Fruit fly (Drosophila melanogaster) whole organism, embryonic: Measurements from ENCODE around the gene CG13876.
A peak's percentile ranks its signal among the peaks of the same experiment; 100 is the strongest.

Experiments used
- Asciz ChIP-seq: fragments of 200-800 bp; sonication (Bioruptor generic); optimal IDR thresholded peaks from 2 replicates; lab custom pipeline; 2017; ENCODE audit warnings: missing biosample characterization, mild to moderate bottlenecking, missing genetic modification characterization, missing genetic modification reagents
- Atf-2 ChIP-seq: fragments of 200-800 bp; sonication (Bioruptor generic); optimal IDR thresholded peaks from 2 replicates; lab custom pipeline; 2016; ENCODE audit warnings: missing biosample characterization, missing genetic modification characterization
- Atf3 ChIP-seq: fragments of 200-800 bp; sonication (Bioruptor generic); optimal IDR thresholded peaks from 3 replicates; lab custom pipeline; 2016; ENCODE audit warnings: missing biosample characterization, missing genetic modification characterization
- BEAF-32 ChIP-seq: fragments of 200-800 bp; sonication (Bioruptor generic); optimal IDR thresholded peaks from 3 replicates; lab custom pipeline; 2017; ENCODE audit warnings: missing biosample characterization, missing genetic modification characterization, mild to moderate bottlenecking, moderate library complexity, missing genetic modification reagents
- Blimp-1 ChIP-seq: fragments of 200-800 bp; sonication (Bioruptor generic); optimal IDR thresholded peaks from 3 replicates; lab custom pipeline; 2018; ENCODE audit warnings: missing biosample characterization, missing genetic modification characterization, mild to moderate bottlenecking, moderate library complexity, missing genetic modification reagents
- BtbVII ChIP-seq: fragments of 200-800 bp; sonication (Bioruptor generic); optimal IDR thresholded peaks from 3 replicates; lab custom pipeline; 2017; ENCODE audit warnings: missing biosample characterization, mild to moderate bottlenecking, missing genetic modification characterization
- CG10431 ChIP-seq: fragments of 200-800 bp; sonication (Bioruptor generic); optimal IDR thresholded peaks from 3 replicates; lab custom pipeline; 2018; ENCODE audit warnings: missing biosample characterization, mild to moderate bottlenecking, missing genetic modification characterization
- CG12071 ChIP-seq: fragments of 200-800 bp; sonication (Bioruptor generic); optimal IDR thresholded peaks from 3 replicates; lab custom pipeline; 2018; ENCODE audit warnings: missing biosample characterization, mild to moderate bottlenecking, missing genetic modification characterization
- CG13296 ChIP-seq: fragments of 200-800 bp; sonication (Bioruptor generic); optimal IDR thresholded peaks from 3 replicates; lab custom pipeline; 2018; ENCODE audit warnings: missing biosample characterization, mild to moderate bottlenecking, missing genetic modification characterization
- CG15073 ChIP-seq: fragments of 200-800 bp; sonication (Bioruptor generic); optimal IDR thresholded peaks from 2 replicates; lab custom pipeline; 2016; ENCODE audit warnings: missing biosample characterization, missing genetic modification characterization
- CG15514 ChIP-seq: fragments of 200-800 bp; sonication (Bioruptor generic); optimal IDR thresholded peaks from 3 replicates; lab custom pipeline; 2017; ENCODE audit warnings: missing biosample characterization, missing genetic modification characterization, mild to moderate bottlenecking, moderate library complexity, missing genetic modification reagents
- CG17361 ChIP-seq: fragments of 200-800 bp; sonication (Bioruptor generic); IDR thresholded peaks from 3 replicates; pipeline ENCODE4 v1.3.6; 2022; ENCODE audit warnings: missing biosample characterization, missing genetic modification characterization
- CG17568 ChIP-seq: fragments of 200-800 bp; sonication (Bioruptor generic); optimal IDR thresholded peaks from 2 replicates; lab custom pipeline; 2018; ENCODE audit warnings: missing biosample characterization, mild to moderate bottlenecking, missing genetic modification characterization, moderate library complexity
- CG1792 ChIP-seq: fragments of 200-800 bp; sonication (Bioruptor generic); optimal IDR thresholded peaks from 2 replicates; lab custom pipeline; 2016; ENCODE audit warnings: missing biosample characterization, missing genetic modification characterization
- CG32772 ChIP-seq: fragments of 200-800 bp; sonication (Bioruptor generic); IDR thresholded peaks from 2 replicates; pipeline ENCODE4 v1.3.6; 2022; ENCODE audit warnings: missing biosample characterization, missing genetic modification characterization
- CG4328 ChIP-seq: fragments of 200-800 bp; sonication (Bioruptor generic); optimal IDR thresholded peaks from 3 replicates; lab custom pipeline; 2017; ENCODE audit warnings: missing biosample characterization, missing genetic modification reagents, missing genetic modification characterization
- CG43689 ChIP-seq: fragments of 200-800 bp; sonication (Bioruptor generic); IDR thresholded peaks from 2 replicates; pipeline ENCODE4 v1.3.6; 2022; ENCODE audit warnings: missing biosample characterization, missing genetic modification characterization
- CG6654 ChIP-seq: fragments of 200-800 bp; sonication (Bioruptor generic); optimal IDR thresholded peaks from 2 replicates; lab custom pipeline; 2017; ENCODE audit warnings: missing biosample characterization, mild to moderate bottlenecking, missing genetic modification characterization
- CG7928 ChIP-seq: fragments of 200-800 bp; sonication (Bioruptor generic); optimal IDR thresholded peaks from 2 replicates; lab custom pipeline; 2017; ENCODE audit warnings: missing biosample characterization, mild to moderate bottlenecking, missing genetic modification characterization
- CG8388 ChIP-seq: fragments of 200-800 bp; sonication (Bioruptor generic); optimal IDR thresholded peaks from 2 replicates; lab custom pipeline; 2019; ENCODE audit warnings: missing biosample characterization, mild to moderate bottlenecking, missing genetic modification characterization, moderate library complexity
- CG8478 ChIP-seq: fragments of >200 bp; optimal IDR thresholded peaks from 2 replicates; lab custom pipeline; 2018
- CG9797 ChIP-seq: fragments of 200-800 bp; sonication (Bioruptor generic); optimal IDR thresholded peaks from 3 replicates; lab custom pipeline; 2018; ENCODE audit warnings: missing biosample characterization, mild to moderate bottlenecking, missing genetic modification characterization
- CrebB ChIP-seq: fragments of 200-800 bp; sonication (Bioruptor generic); optimal IDR thresholded peaks from 3 replicates; lab custom pipeline; 2018; ENCODE audit warnings: missing biosample characterization, mild to moderate bottlenecking, missing genetic modification characterization
- E2f2 ChIP-seq: fragments of 200-800 bp; sonication (Bioruptor generic); IDR thresholded peaks from 2 replicates; pipeline ENCODE4 v1.3.6; 2022; ENCODE audit warnings: missing biosample characterization, missing genetic modification characterization
- Fer2 ChIP-seq: fragments of 200-800 bp; sonication (Bioruptor generic); optimal IDR thresholded peaks from 2 replicates; lab custom pipeline; 2018; ENCODE audit warnings: missing biosample characterization, mild to moderate bottlenecking, missing genetic modification characterization, moderate library complexity
- GATAe ChIP-seq: fragments of 200-800 bp; sonication (Bioruptor generic); conservative IDR thresholded peaks from 2 replicates; pipeline ENCODE4 v1.3.6; 2022; ENCODE audit warnings: missing biosample characterization, missing genetic modification characterization
- Lhr ChIP-seq: fragments of 200-800 bp; sonication (Bioruptor generic); optimal IDR thresholded peaks from 3 replicates; lab custom pipeline; 2017; ENCODE audit warnings: mild to moderate bottlenecking, missing biosample characterization, missing genetic modification reagents, missing genetic modification characterization
- NC2β ChIP-seq: fragments of 200-800 bp; sonication (Bioruptor generic); optimal IDR thresholded peaks from 2 replicates; lab custom pipeline; 2016; ENCODE audit warnings: missing biosample characterization, missing genetic modification characterization
- Pdp1 ChIP-seq, 2 experiments: fragments of 200-800 bp; sonication (Bioruptor generic); optimal IDR thresholded peaks; 3 replicates each; lab custom pipeline; 2016; ENCODE audit warnings: missing biosample characterization in 2 of 2, missing genetic modification characterization in 2 of 2, mild to moderate bottlenecking in 1 of 2, moderate library complexity in 1 of 2
- abd-A ChIP-seq: fragments of 200-800 bp; sonication (Bioruptor generic); optimal IDR thresholded peaks from 3 replicates; lab custom pipeline; 2019; ENCODE audit warnings: missing biosample characterization, mild to moderate bottlenecking, missing genetic modification characterization, moderate library complexity
- ems ChIP-seq: fragments of 200-800 bp; sonication (Bioruptor generic); optimal IDR thresholded peaks from 3 replicates; lab custom pipeline; 2016; ENCODE audit warnings: missing biosample characterization, missing genetic modification characterization
- esg ChIP-seq: fragments of 200-800 bp; sonication (Bioruptor generic); conservative IDR thresholded peaks from 2 replicates; pipeline ENCODE4 v1.3.6; 2022; ENCODE audit warnings: missing biosample characterization, missing genetic modification characterization
- exex ChIP-seq: fragments of 200-800 bp; sonication (Bioruptor generic); optimal IDR thresholded peaks from 4 replicates; lab custom pipeline; 2018; ENCODE audit warnings: missing biosample characterization, mild to moderate bottlenecking, missing genetic modification characterization, moderate library complexity
- eyg ChIP-seq: fragments of 200-800 bp; sonication (Bioruptor generic); optimal IDR thresholded peaks from 3 replicates; lab custom pipeline; 2016; ENCODE audit warnings: missing biosample characterization, missing genetic modification characterization
- gro ChIP-seq: fragments of 200-800 bp; sonication (Bioruptor generic); optimal IDR thresholded peaks from 2 replicates; lab custom pipeline; 2016; ENCODE audit warnings: missing biosample characterization, missing genetic modification characterization
- klu ChIP-seq: fragments of 200-800 bp; sonication (Bioruptor generic); IDR thresholded peaks from 2 replicates; pipeline ENCODE4 v1.3.6; 2022; ENCODE audit warnings: missing biosample characterization, missing genetic modification characterization
- luna ChIP-seq: fragments of 200-800 bp; sonication (Bioruptor generic); optimal IDR thresholded peaks from 2 replicates; lab custom pipeline; 2016; ENCODE audit warnings: missing biosample characterization, missing genetic modification characterization
- mirr ChIP-seq: fragments of 200-800 bp; sonication (Bioruptor generic); optimal IDR thresholded peaks from 3 replicates; lab custom pipeline; 2018; ENCODE audit warnings: missing biosample characterization, mild to moderate bottlenecking, missing genetic modification characterization
- mld ChIP-seq: fragments of 200-800 bp; sonication (Bioruptor generic); IDR thresholded peaks from 3 replicates; pipeline ENCODE4 v1.3.6; 2022; ENCODE audit warnings: missing biosample characterization, missing genetic modification characterization; ENCODE audit not compliant: partially characterized antibody
- pita ChIP-seq: fragments of 200-800 bp; sonication (Bioruptor generic); optimal IDR thresholded peaks from 2 replicates; lab custom pipeline; 2017; ENCODE audit warnings: missing biosample characterization, mild to moderate bottlenecking, missing genetic modification characterization
- pros ChIP-seq: fragments of 200-800 bp; sonication (Bioruptor generic); optimal IDR thresholded peaks from 3 replicates; lab custom pipeline; 2019; ENCODE audit warnings: missing biosample characterization, mild to moderate bottlenecking, missing genetic modification characterization, moderate library complexity
- rib ChIP-seq: fragments of 200-800 bp; sonication (Bioruptor generic); IDR thresholded peaks from 2 replicates; pipeline ENCODE4 v1.3.6; 2022; ENCODE audit warnings: missing biosample characterization, missing genetic modification characterization
- sc ChIP-seq, 3 experiments: fragments of >200 bp in 2 of 3; fragments of 200-800 bp in 1 of 3; sonication (Bioruptor generic) in 1 of 3; optimal IDR thresholded peaks; 2 replicates in 2 of 3; 3 replicates in 1 of 3; lab custom pipeline; 2017; ENCODE audit warnings: mild to moderate bottlenecking in 1 of 3, missing biosample characterization in 1 of 3, missing genetic modification characterization in 1 of 3, missing genetic modification reagents in 1 of 3
- scrt ChIP-seq: fragments of 200-800 bp; sonication (Bioruptor generic); optimal IDR thresholded peaks from 2 replicates; lab custom pipeline; 2018; ENCODE audit warnings: missing biosample characterization, mild to moderate bottlenecking, missing genetic modification characterization, moderate library complexity
- sd ChIP-seq: fragments of 200-800 bp; sonication (Bioruptor generic); optimal IDR thresholded peaks from 3 replicates; lab custom pipeline; 2018; ENCODE audit warnings: missing biosample characterization, mild to moderate bottlenecking, missing genetic modification characterization, moderate library complexity
- stwl ChIP-seq: fragments of 200-800 bp; sonication (Bioruptor generic); optimal IDR thresholded peaks from 3 replicates; lab custom pipeline; 2018; ENCODE audit warnings: missing biosample characterization, mild to moderate bottlenecking, missing genetic modification characterization, moderate library complexity
- zf30C ChIP-seq: fragments of 200-800 bp; sonication (Bioruptor generic); optimal IDR thresholded peaks from 3 replicates; lab custom pipeline; 2018; ENCODE audit warnings: missing biosample characterization, mild to moderate bottlenecking, missing genetic modification characterization
- zfh1 ChIP-seq: fragments of 200-800 bp; sonication (Bioruptor generic); IDR thresholded peaks from 3 replicates; pipeline ENCODE4 v1.3.6; 2022; ENCODE audit warnings: missing biosample characterization, missing genetic modification characterization
- zfh2 ChIP-seq: fragments of 200-800 bp; sonication (Bioruptor generic); optimal IDR thresholded peaks from 2 replicates; lab custom pipeline; 2016; ENCODE audit warnings: missing biosample characterization, missing genetic modification characterization

Gene CG13876

DNA sequence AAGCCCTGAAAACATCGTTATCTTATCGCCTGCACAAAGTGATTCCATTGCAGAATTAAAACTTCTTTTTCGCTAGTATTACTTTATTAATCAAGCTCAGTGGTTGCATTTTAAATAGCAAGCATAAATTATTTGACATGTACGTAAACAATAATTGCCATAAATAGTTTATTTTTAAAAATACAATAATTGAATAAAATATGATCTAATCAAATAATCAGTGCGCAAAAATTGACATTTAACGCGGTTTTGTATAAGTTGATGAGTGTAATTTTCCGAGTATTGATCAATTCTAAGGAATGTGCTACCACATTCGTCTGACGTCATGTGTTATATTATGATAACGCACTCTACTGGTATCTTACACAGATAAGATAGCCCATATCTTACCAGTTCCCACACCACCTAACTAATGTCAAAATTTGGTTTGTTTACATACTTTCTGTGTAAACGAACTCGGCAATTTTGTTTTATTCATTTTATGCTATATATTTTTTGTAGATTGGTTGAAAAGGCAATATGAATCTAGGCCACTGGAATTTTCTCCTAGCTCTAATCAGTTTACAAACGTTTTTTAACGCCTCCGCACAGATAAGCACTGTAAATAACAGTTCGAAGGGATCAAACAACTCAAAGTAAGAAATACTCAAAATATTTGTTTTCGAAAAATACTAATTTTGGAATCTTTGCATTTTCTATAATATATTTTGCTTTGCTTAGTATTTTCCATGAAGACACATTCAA is 41.7 kb downstream of the CG13876 start, which contains the start of gene mthl14 (continued):
- TF ChIP-seq klu (GFP tag; lab: Robert Waterston, UW) (no peak), CG12071 (GFP tag; lab: Kevin White, UChicago) (no peak), esg (GFP tag; lab: Robert Waterston, UW) (no peak), CG8478 (lab: Kevin White, UChicago) (no peak), Atf-2 (GFP tag; lab: Kevin White, UChicago) (no peak), BtbVII (GFP tag; lab: Kevin White, UChicago) (peak; percentile 58), sd (peak; percentile 97), mld (GFP tag; lab: Robert Waterston, UW) (no peak), Fer2 (tag; lab: Kevin White, UChicago) (no peak), CrebB (tag; lab: Kevin White, UChicago) (no peak), CG15514 (GFP tag; lab: Kevin White, UChicago) (no peak), ems (GFP tag; lab: Kevin White, UChicago) (no peak), CG43689 (GFP tag; lab: Robert Waterston, UW) (no peak), Atf3 (no peak), scrt (GFP tag; lab: Kevin White, UChicago) (no peak), zfh1 (GFP tag; lab: Robert Waterston, UW) (no peak), stwl (peak; percentile 23), mirr (GFP tag; lab: Kevin White, UChicago) (peak; percentile 84), CG7928 (GFP tag; lab: Kevin White, UChicago) (peak; percentile 45), pros (GFP tag; lab: Kevin White, UChicago) (peak; percentile 31), CG17568 (peak; percentile 39), pita (no peak), Blimp-1 (GFP tag; lab: Kevin White, UChicago) (no peak), CG9797 (no peak), CG10431 (peak; percentile 1), eyg (GFP tag; lab: Kevin White, UChicago) (no peak), CG1792 (GFP tag; lab: Kevin White, UChicago) (no peak), luna (no peak), CG32772 (no peak), Asciz (GFP tag; lab: Kevin White, UChicago) (no peak), zfh2 (GFP tag; lab: Kevin White, UChicago) (no peak), CG13296 (GFP tag; lab: Kevin White, UChicago) (peak; percentile 14), BEAF-32 (GFP tag; lab: Kevin White, UChicago) (no peak), CG6654 (GFP tag; lab: Kevin White, UChicago) (no peak), zf30C (GFP tag; lab: Kevin White, UChicago) (no peak), E2f2 (GFP tag; lab: Robert Waterston, UW) (no peak), NC2β (GFP tag; lab: Kevin White, UChicago) (peak; percentile 11), rib (GFP tag; lab: Robert Waterston, UW) (no peak), exex (tag; lab: Kevin White, UChicago) (peak; percentile 92), abd-A (tag; lab: Kevin White, UChicago) (no peak), CG8388 (GFP tag; lab: Kevin White, UChicago) (no peak), gro (no peak), CG17361 (GFP tag; lab: Robert Waterston, UW) (no peak), sc (optimal IDR thresholded peaks at IDR 0.05; lab: Kevin White, UChicago) (no peak), sc (GFP tag; optimal IDR thresholded peaks at IDR 0.05; lab: Kevin White, UChicago) (no peak), Lhr (GFP tag; lab: Kevin White, UChicago) (peak; percentile 3), CG4328 (GFP tag; lab: Kevin White, UChicago) (peak; percentile 16), GATAe (GFP tag; lab: Robert Waterston, UW) (peak; percentile 63; the same call in 1 of the 2 replicates), Pdp1 (GFP tag; optimal IDR thresholded peaks at IDR 0.05; lab: Kevin White, UChicago) (peak in 1 of 2 experiments; percentile 16), CG15073 (GFP tag; lab: Kevin White, UChicago) (no peak)
